Fruit fly (Drosophila melanogaster) whole organism, prepupa: Measurements from ENCODE around the gene Ing5.

Source experiments
- CG10631 ChIP-seq: fragments of 200-800 bp; sonication (Bioruptor generic); optimal IDR thresholded peaks from 2 replicates; lab custom pipeline; 2016; ENCODE audit warnings: missing biosample characterization, missing genetic modification characterization
- CG10669 ChIP-seq: fragments of 200-800 bp; sonication (Bioruptor generic); optimal IDR thresholded peaks from 3 replicates; lab custom pipeline; 2018; ENCODE audit warnings: missing biosample characterization, mild to moderate bottlenecking, missing genetic modification characterization, moderate library complexity
- CG11294 ChIP-seq: fragments of 200-800 bp; sonication (Bioruptor generic); IDR thresholded peaks from 2 replicates; pipeline ENCODE4 v1.3.6; 2022; ENCODE audit warnings: missing biosample characterization, missing genetic modification characterization
- CG11762 ChIP-seq: fragments of 200-800 bp; sonication (Bioruptor generic); optimal IDR thresholded peaks from 3 replicates; lab custom pipeline; 2016; ENCODE audit warnings: missing biosample characterization, missing genetic modification characterization; ENCODE audit not compliant: insufficient read depth
- CG11902 ChIP-seq: fragments of 200-800 bp; sonication (Bioruptor generic); optimal IDR thresholded peaks from 3 replicates; lab custom pipeline; 2016; ENCODE audit warnings: missing biosample characterization, missing genetic modification characterization
- CG15336 ChIP-seq: fragments of 200-800 bp; sonication (Bioruptor generic); IDR thresholded peaks from 2 replicates; pipeline ENCODE4 v1.3.6; 2022; ENCODE audit warnings: missing biosample characterization, missing genetic modification characterization
- CG16779 ChIP-seq: fragments of 200-800 bp; sonication (Bioruptor generic); optimal IDR thresholded peaks from 3 replicates; lab custom pipeline; 2017; ENCODE audit warnings: missing biosample characterization, mild to moderate bottlenecking, missing genetic modification characterization
- CG3032 ChIP-seq: fragments of 200-800 bp; optimal IDR thresholded peaks from 2 replicates; lab custom pipeline; 2019; ENCODE audit warnings: missing biosample characterization, mild to moderate bottlenecking, missing genetic modification characterization, moderate library complexity
- CG31627 ChIP-seq: fragments of 200-800 bp; sonication (Bioruptor generic); optimal IDR thresholded peaks from 3 replicates; lab custom pipeline; 2016; ENCODE audit warnings: missing biosample characterization, missing genetic modification characterization
- CG32006 ChIP-seq: fragments of 200-800 bp; sonication (Bioruptor generic); optimal IDR thresholded peaks from 3 replicates; lab custom pipeline; 2017; ENCODE audit warnings: missing biosample characterization, mild to moderate bottlenecking, missing genetic modification characterization
- CG34406 ChIP-seq: fragments of 200-800 bp; sonication (Bioruptor generic); optimal IDR thresholded peaks from 3 replicates; lab custom pipeline; 2016; ENCODE audit warnings: missing biosample characterization, missing genetic modification characterization
- CG3919 ChIP-seq: fragments of 200-800 bp; sonication (Bioruptor generic); optimal IDR thresholded peaks from 3 replicates; lab custom pipeline; 2016; ENCODE audit warnings: missing biosample characterization, missing genetic modification characterization
- CG6163 ChIP-seq: fragments of 200-800 bp; sonication (Bioruptor generic); IDR thresholded peaks from 3 replicates; pipeline ENCODE4 v1.3.6; 2022; ENCODE audit warnings: missing biosample characterization, missing genetic modification characterization
- CG6792 ChIP-seq: fragments of 200-800 bp; sonication (Bioruptor generic); optimal IDR thresholded peaks from 3 replicates; lab custom pipeline; 2016; ENCODE audit warnings: missing biosample characterization, missing genetic modification characterization
- CG6808 ChIP-seq: fragments of 200-800 bp; sonication (Bioruptor generic); optimal IDR thresholded peaks from 3 replicates; lab custom pipeline; 2017; ENCODE audit warnings: missing biosample characterization, missing genetic modification characterization, mild to moderate bottlenecking, moderate library complexity, missing genetic modification reagents
- CG6854 ChIP-seq: fragments of 200-800 bp; sonication (Bioruptor generic); optimal IDR thresholded peaks from 2 replicates; lab custom pipeline; 2017; ENCODE audit warnings: missing biosample characterization, mild to moderate bottlenecking, missing genetic modification characterization
- CG7368 ChIP-seq: fragments of 200-800 bp; sonication (Bioruptor generic); optimal IDR thresholded peaks from 3 replicates; lab custom pipeline; 2016; ENCODE audit warnings: missing biosample characterization, missing genetic modification characterization
- CG8119 ChIP-seq: fragments of 200-800 bp; sonication (Bioruptor generic); IDR thresholded peaks from 3 replicates; pipeline ENCODE4 v1.3.6; 2022; ENCODE audit warnings: missing biosample characterization, missing genetic modification characterization
- CG8319 ChIP-seq: fragments of 200-800 bp; sonication (Bioruptor generic); optimal IDR thresholded peaks from 3 replicates; lab custom pipeline; 2016; ENCODE audit warnings: missing biosample characterization, missing genetic modification characterization
- CG8632 ChIP-seq: fragments of 200-800 bp; sonication (Bioruptor generic); optimal IDR thresholded peaks from 3 replicates; lab custom pipeline; 2016; ENCODE audit warnings: missing biosample characterization, missing genetic modification characterization
- Eip75B ChIP-seq: fragments of 200-800 bp; sonication (Bioruptor generic); optimal IDR thresholded peaks from 3 replicates; lab custom pipeline; 2016; ENCODE audit warnings: missing biosample characterization, missing genetic modification characterization
- Eip93F ChIP-seq: fragments of 200-800 bp; sonication (Bioruptor generic); optimal IDR thresholded peaks from 2 replicates; lab custom pipeline; 2016; ENCODE audit warnings: missing biosample characterization, mild to moderate bottlenecking, missing genetic modification characterization
- Ets21C ChIP-seq: fragments of 200-800 bp; sonication (Bioruptor generic); optimal IDR thresholded peaks from 3 replicates; lab custom pipeline; 2016; ENCODE audit warnings: missing biosample characterization, missing genetic modification characterization
- Gug ChIP-seq: fragments of 200-800 bp; sonication (Bioruptor generic); IDR thresholded peaks from 2 replicates; pipeline ENCODE4 v1.3.6; 2022; ENCODE audit warnings: missing biosample characterization, missing genetic modification characterization
- Hr38 ChIP-seq: sonication (Bioruptor generic); optimal IDR thresholded peaks from 2 replicates; lab custom pipeline; 2016; ENCODE audit warnings: missing biosample characterization, missing genetic modification characterization
- Hr39 ChIP-seq: fragments of 200-800 bp; sonication (Bioruptor generic); optimal IDR thresholded peaks from 2 replicates; lab custom pipeline; 2016; ENCODE audit warnings: missing biosample characterization, missing genetic modification characterization
- Met ChIP-seq: fragments of 200-800 bp; sonication (Bioruptor generic); optimal IDR thresholded peaks from 3 replicates; lab custom pipeline; 2016; ENCODE audit warnings: missing biosample characterization, missing genetic modification characterization
- OdsH ChIP-seq: fragments of 200-800 bp; sonication (Bioruptor generic); optimal IDR thresholded peaks from 3 replicates; lab custom pipeline; 2016; ENCODE audit warnings: missing biosample characterization, missing genetic modification characterization
- Smox ChIP-seq: fragments of 200-800 bp; sonication (Bioruptor generic); optimal IDR thresholded peaks from 3 replicates; lab custom pipeline; 2016; ENCODE audit warnings: missing biosample characterization, missing genetic modification characterization
- Sox102F ChIP-seq: fragments of 200-800 bp; sonication (Bioruptor generic); optimal IDR thresholded peaks from 2 replicates; lab custom pipeline; 2016; ENCODE audit warnings: missing biosample characterization, mild to moderate bottlenecking, missing genetic modification characterization
- Sox14 ChIP-seq: fragments of 200-800 bp; sonication (Bioruptor generic); optimal IDR thresholded peaks from 3 replicates; lab custom pipeline; 2016; ENCODE audit warnings: missing biosample characterization, missing genetic modification characterization
- Sox15 ChIP-seq: fragments of 200-800 bp; sonication (Bioruptor generic); optimal IDR thresholded peaks from 3 replicates; lab custom pipeline; 2016; ENCODE audit warnings: missing biosample characterization, missing genetic modification characterization
- achi ChIP-seq: fragments of 200-800 bp; sonication (Bioruptor generic); optimal IDR thresholded peaks from 3 replicates; lab custom pipeline; 2016; ENCODE audit warnings: missing biosample characterization, missing genetic modification characterization
- acj6 ChIP-seq: fragments of 200-800 bp; sonication (Bioruptor generic); optimal IDR thresholded peaks from 3 replicates; lab custom pipeline; 2016; ENCODE audit warnings: missing biosample characterization, missing genetic modification characterization
- cyc ChIP-seq: fragments of 200-800 bp; sonication (Bioruptor generic); optimal IDR thresholded peaks from 3 replicates; lab custom pipeline; 2016; ENCODE audit warnings: missing biosample characterization, missing genetic modification characterization
- dac ChIP-seq: fragments of 200-800 bp; sonication (Bioruptor generic); optimal IDR thresholded peaks from 2 replicates; lab custom pipeline; 2017; ENCODE audit warnings: missing biosample characterization, mild to moderate bottlenecking, missing genetic modification characterization
- dsx ChIP-seq: fragments of 200-800 bp; optimal IDR thresholded peaks from 3 replicates; lab custom pipeline; 2019; ENCODE audit warnings: missing biosample characterization, mild to moderate bottlenecking, missing genetic modification characterization, moderate library complexity; ENCODE audit not compliant: poor library complexity, severe bottlenecking
- eg ChIP-seq: fragments of 200-800 bp; sonication (Bioruptor generic); IDR thresholded peaks from 3 replicates; pipeline ENCODE4 v1.3.6; 2022; ENCODE audit warnings: missing biosample characterization, missing genetic modification characterization
- esn ChIP-seq: fragments of 200-800 bp; sonication (Bioruptor generic); optimal IDR thresholded peaks from 2 replicates; lab custom pipeline; 2016; ENCODE audit warnings: missing biosample characterization, mild to moderate bottlenecking, missing genetic modification characterization, moderate library complexity
- fd59A ChIP-seq: fragments of 200-800 bp; sonication (Bioruptor generic); optimal IDR thresholded peaks from 2 replicates; lab custom pipeline; 2017; ENCODE audit warnings: missing biosample characterization, mild to moderate bottlenecking, missing genetic modification characterization, missing genetic modification reagents
- fd85E ChIP-seq: fragments of 200-800 bp; sonication (Bioruptor generic); optimal IDR thresholded peaks from 3 replicates; lab custom pipeline; 2016; ENCODE audit warnings: missing biosample characterization, missing genetic modification characterization
- lz ChIP-seq: fragments of 200-800 bp; sonication (Bioruptor generic); optimal IDR thresholded peaks from 3 replicates; lab custom pipeline; 2016; ENCODE audit warnings: missing biosample characterization, missing genetic modification characterization
- net ChIP-seq: fragments of 200-800 bp; sonication (Bioruptor generic); optimal IDR thresholded peaks from 3 replicates; lab custom pipeline; 2016; ENCODE audit warnings: missing biosample characterization, missing genetic modification characterization
- pdm3 ChIP-seq: fragments of 200-800 bp; sonication (Bioruptor generic); optimal IDR thresholded peaks from 3 replicates; lab custom pipeline; 2016; ENCODE audit warnings: missing biosample characterization, missing genetic modification characterization
- spab ChIP-seq: fragments of 200-800 bp; sonication (Bioruptor generic); optimal IDR thresholded peaks from 2 replicates; lab custom pipeline; 2017; ENCODE audit warnings: missing biosample characterization, mild to moderate bottlenecking, missing genetic modification characterization, missing genetic modification reagents
- ss ChIP-seq, 2 experiments: fragments of 200-800 bp; sonication (Bioruptor generic); optimal IDR thresholded peaks; 2 replicates in 1 of 2; 3 replicates in 1 of 2; lab custom pipeline; 2017 to 2018; ENCODE audit warnings: mild to moderate bottlenecking in 2 of 2, missing biosample characterization in 2 of 2, missing genetic modification characterization in 2 of 2, moderate library complexity in 1 of 2
- svp ChIP-seq: fragments of 200-800 bp; sonication (Bioruptor generic); peaks from one replicate; lab custom pipeline; 2016; ENCODE audit warnings: missing biosample characterization, missing genetic modification characterization
- topi ChIP-seq: fragments of 200-800 bp; sonication (Bioruptor generic); optimal IDR thresholded peaks from 3 replicates; lab custom pipeline; 2016; ENCODE audit warnings: missing biosample characterization, missing genetic modification characterization

Ing5 gene

dm6 chr2L:13399565-13399964 lies 12.5 kb upstream of the Ing5 start (continued):
- TF ChIP-seq CG6792 (no peak), ss (GFP tag; optimal IDR thresholded peaks at IDR 0.05; lab: Kevin White, UChicago) (no peak), topi (GFP tag; lab: Kevin White, UChicago) (no peak), CG6163 (0 out of 3 replicates have a peak, but pooled peaks have one; percentile 24), acj6 (GFP tag; lab: Kevin White, UChicago) (peak; percentile 16), CG31627 (GFP tag; lab: Kevin White, UChicago) (no peak), Eip75B (no peak), CG11902 (GFP tag; lab: Kevin White, UChicago) (no peak), CG11762 (GFP tag; lab: Kevin White, UChicago) (no peak), cyc (GFP tag; lab: Kevin White, UChicago) (no peak), CG15336 (peak; percentile 54), CG3032 (no peak), Hr39 (GFP tag; lab: Kevin White, UChicago) (no peak), CG6808 (GFP tag; lab: Kevin White, UChicago) (no peak), eg (GFP tag; lab: Robert Waterston, UW) (no peak), CG7368 (GFP tag; lab: Kevin White, UChicago) (no peak), CG34406 (GFP tag; lab: Kevin White, UChicago) (no peak), dsx (no peak), CG6854 (GFP tag; lab: Kevin White, UChicago) (no peak), svp (peak; percentile 29), CG8632 (GFP tag; lab: Kevin White, UChicago) (no peak), CG8119 (peak; percentile 52; the same call in 1 of the 3 replicates), achi (GFP tag; lab: Kevin White, UChicago) (peak; percentile 18), esn (GFP tag; lab: Kevin White, UChicago) (no peak)

dm6 chr2L:13398614-13399161 lies 11.6 kb upstream of the Ing5 start, which contains the start of the genes CG10859 and CG7110:
TSS of gene CG10859 (minus strand) at chr2L:13398664.
TSS of gene CG7110 (plus strand) at chr2L:13398991.
- TF ChIP-seq fd85E (no peak), Ets21C (GFP tag; lab: Kevin White, UChicago) (no peak), Met (peak; percentile 33), acj6 (GFP tag; lab: Kevin White, UChicago) (no peak), svp (no peak), Hr38 (no peak), Hr39 (GFP tag; lab: Kevin White, UChicago) (no peak), CG6808 (GFP tag; lab: Kevin White, UChicago) (no peak), CG6792 (no peak), Eip75B (no peak), CG8319 (GFP tag; lab: Kevin White, UChicago) (no peak), CG34406 (GFP tag; lab: Kevin White, UChicago) (peak; percentile 25), Gug (no peak), esn (GFP tag; lab: Kevin White, UChicago) (peak; percentile 27), Sox15 (GFP tag; lab: Kevin White, UChicago) (no peak), dsx (no peak), CG10669 (peak; percentile 10), fd59A (GFP tag; lab: Kevin White, UChicago) (no peak), CG7368 (GFP tag; lab: Kevin White, UChicago) (no peak), CG11762 (GFP tag; lab: Kevin White, UChicago) (no peak), CG16779 (no peak), CG31627 (GFP tag; lab: Kevin White, UChicago) (no peak), eg (GFP tag; lab: Robert Waterston, UW) (no peak), pdm3 (no peak), CG10631 (no peak), Sox102F (GFP tag; lab: Kevin White, UChicago) (peak; percentile 12), OdsH (GFP tag; lab: Kevin White, UChicago) (peak; percentile 19), Eip93F (GFP tag; lab: Kevin White, UChicago) (no peak), lz (peak; percentile 25), topi (GFP tag; lab: Kevin White, UChicago) (peak; percentile 27), spab (no peak), CG8632 (GFP tag; lab: Kevin White, UChicago) (peak; percentile 3), net (GFP tag; lab: Kevin White, UChicago) (no peak), CG3919 (GFP tag; lab: Kevin White, UChicago) (peak; percentile 26), CG8119 (no peak), Smox (GFP tag; lab: Kevin White, UChicago) (no peak), CG11294 (GFP tag; lab: Robert Waterston, UW) (no peak), CG32006 (GFP tag; lab: Kevin White, UChicago) (no peak), dac (GFP tag; lab: Kevin White, UChicago) (no peak), Sox14 (GFP tag; lab: Kevin White, UChicago) (no peak), cyc (GFP tag; lab: Kevin White, UChicago) (peak; percentile 2)
